Fruit fly (Drosophila melanogaster) whole organism, embryonic: ENCODE measurements around the gene CG31141.
A peak's percentile ranks its signal among the peaks of the same experiment; 100 is the strongest.

Source experiments
- CG10209 ChIP-seq: fragments of 200-800 bp; sonication (Bioruptor generic); optimal IDR thresholded peaks from 3 replicates; lab custom pipeline; 2017; ENCODE audit warnings: missing biosample characterization, mild to moderate bottlenecking, missing genetic modification characterization, missing genetic modification reagents
- CG10431 ChIP-seq: fragments of 200-800 bp; sonication (Bioruptor generic); optimal IDR thresholded peaks from 3 replicates; lab custom pipeline; 2018; ENCODE audit warnings: missing biosample characterization, mild to moderate bottlenecking, missing genetic modification characterization
- CG11560 ChIP-seq: fragments of 200-800 bp; sonication (Bioruptor generic); IDR thresholded peaks from 3 replicates; pipeline ENCODE4 v1.3.6; 2022; ENCODE audit warnings: missing biosample characterization, missing genetic modification characterization
- CG14710 ChIP-seq: fragments of 200-800 bp; sonication (Bioruptor generic); optimal IDR thresholded peaks from 3 replicates; lab custom pipeline; 2019; ENCODE audit warnings: missing biosample characterization, mild to moderate bottlenecking, missing genetic modification characterization, moderate library complexity
- CG15011 ChIP-seq: fragments of 200-800 bp; sonication (Bioruptor generic); optimal IDR thresholded peaks from 3 replicates; lab custom pipeline; 2018; ENCODE audit warnings: missing biosample characterization, mild to moderate bottlenecking, missing genetic modification characterization
- CG1529 ChIP-seq: fragments of 200-800 bp; sonication (Bioruptor generic); optimal IDR thresholded peaks from 3 replicates; lab custom pipeline; 2018; ENCODE audit warnings: missing biosample characterization, missing genetic modification characterization
- CG17186 ChIP-seq: fragments of 200-800 bp; sonication (Bioruptor generic); optimal IDR thresholded peaks from 3 replicates; lab custom pipeline; 2017; ENCODE audit warnings: missing biosample characterization, missing genetic modification reagents, missing genetic modification characterization
- CG17328 ChIP-seq: fragments of 200-800 bp; sonication (Bioruptor generic); IDR thresholded peaks from 2 replicates; pipeline ENCODE4 v1.3.6; 2022; ENCODE audit warnings: missing biosample characterization, missing genetic modification characterization
- CG1792 ChIP-seq: fragments of 200-800 bp; sonication (Bioruptor generic); optimal IDR thresholded peaks from 2 replicates; lab custom pipeline; 2016; ENCODE audit warnings: missing biosample characterization, missing genetic modification characterization
- CG1832 ChIP-seq: fragments of 200-800 bp; sonication (Bioruptor generic); optimal IDR thresholded peaks from 2 replicates; lab custom pipeline; 2017; ENCODE audit warnings: missing biosample characterization, mild to moderate bottlenecking, missing genetic modification characterization, inconsistent platforms
- CG31388 ChIP-seq: fragments of 200-800 bp; sonication (Bioruptor generic); optimal IDR thresholded peaks from 2 replicates; lab custom pipeline; 2016; ENCODE audit warnings: missing biosample characterization, missing genetic modification characterization
- CG32767 ChIP-seq: fragments of 200-800 bp; sonication (Bioruptor generic); IDR thresholded peaks from 2 replicates; pipeline ENCODE4 v1.3.6; 2022; ENCODE audit warnings: missing biosample characterization, missing genetic modification characterization
- CG32772 ChIP-seq: fragments of 200-800 bp; sonication (Bioruptor generic); IDR thresholded peaks from 2 replicates; pipeline ENCODE4 v1.3.6; 2022; ENCODE audit warnings: missing biosample characterization, missing genetic modification characterization
- CG3847 ChIP-seq: fragments of 200-800 bp; sonication (Bioruptor generic); IDR thresholded peaks from 2 replicates; pipeline ENCODE4 v1.3.6; 2022; ENCODE audit warnings: missing biosample characterization, missing genetic modification characterization
- CG4360 ChIP-seq: fragments of 200-800 bp; sonication (Bioruptor generic); IDR thresholded peaks from 2 replicates; pipeline ENCODE4 v1.3.6; 2022; ENCODE audit warnings: missing biosample characterization, missing genetic modification characterization
- CG6765 ChIP-seq: fragments of 200-800 bp; sonication (Bioruptor generic); optimal IDR thresholded peaks from 3 replicates; lab custom pipeline; 2017; ENCODE audit warnings: missing biosample characterization, mild to moderate bottlenecking, missing genetic modification characterization
- CG7271 ChIP-seq: fragments of 200-800 bp; sonication (Bioruptor generic); optimal IDR thresholded peaks from 2 replicates; lab custom pipeline; 2018; ENCODE audit warnings: missing biosample characterization, mild to moderate bottlenecking, missing genetic modification characterization, moderate library complexity
- CG7839 ChIP-seq: fragments of 200-800 bp; sonication (Bioruptor generic); optimal IDR thresholded peaks from 3 replicates; lab custom pipeline; 2018; ENCODE audit warnings: missing biosample characterization, mild to moderate bottlenecking, missing genetic modification characterization, moderate library complexity
- CoRest ChIP-seq: fragments of 200-800 bp; sonication (Bioruptor generic); optimal IDR thresholded peaks from 3 replicates; lab custom pipeline; 2018; ENCODE audit warnings: missing biosample characterization, mild to moderate bottlenecking, missing genetic modification characterization, moderate library complexity
- Doc2 ChIP-seq: fragments of 200-800 bp; sonication (Bioruptor generic); IDR thresholded peaks from 2 replicates; pipeline ENCODE4 v1.3.6; 2022; ENCODE audit warnings: missing biosample characterization, missing genetic modification characterization
- H2.0 ChIP-seq: fragments of 200-800 bp; sonication (Bioruptor generic); IDR thresholded peaks from 2 replicates; pipeline ENCODE4 v1.3.6; 2022; ENCODE audit warnings: missing biosample characterization, missing genetic modification characterization
- HmgD ChIP-seq: fragments of 200-800 bp; sonication (Bioruptor generic); optimal IDR thresholded peaks from 3 replicates; lab custom pipeline; 2016; ENCODE audit warnings: missing biosample characterization, missing genetic modification characterization
- Max ChIP-seq: fragments of 200-800 bp; sonication (Bioruptor generic); optimal IDR thresholded peaks from 2 replicates; lab custom pipeline; 2016; ENCODE audit warnings: missing biosample characterization, mild to moderate bottlenecking, missing genetic modification characterization
- Myb ChIP-seq: fragments of 200-800 bp; sonication (Bioruptor generic); optimal IDR thresholded peaks from 2 replicates; lab custom pipeline; 2016; ENCODE audit warnings: missing biosample characterization, missing genetic modification characterization
- NFAT ChIP-seq: fragments of 200-800 bp; sonication (Bioruptor generic); IDR thresholded peaks from 2 replicates; pipeline ENCODE4 v1.3.6; 2022; ENCODE audit warnings: missing biosample characterization, missing genetic modification characterization
- Nf-YB ChIP-seq: fragments of 200-800 bp; sonication (Bioruptor generic); optimal IDR thresholded peaks from 3 replicates; lab custom pipeline; 2019; ENCODE audit warnings: missing biosample characterization, mild to moderate bottlenecking, missing genetic modification characterization, moderate library complexity
- Optix ChIP-seq: fragments of 200-800 bp; sonication (Bioruptor generic); IDR thresholded peaks from 3 replicates; pipeline ENCODE4 v1.3.6; 2022; ENCODE audit warnings: missing biosample characterization, missing genetic modification characterization
- PHDP ChIP-seq: fragments of 200-800 bp; sonication (Bioruptor generic); optimal IDR thresholded peaks from 3 replicates; lab custom pipeline; 2018; ENCODE audit warnings: missing biosample characterization, mild to moderate bottlenecking, missing genetic modification characterization, moderate library complexity
- Vsx1 ChIP-seq: fragments of 200-800 bp; sonication (Bioruptor generic); optimal IDR thresholded peaks from 2 replicates; lab custom pipeline; 2017; ENCODE audit warnings: missing biosample characterization, mild to moderate bottlenecking, missing genetic modification characterization, missing genetic modification reagents
- amos ChIP-seq: fragments of 200-800 bp; sonication (Bioruptor generic); IDR thresholded peaks from 2 replicates; pipeline ENCODE4 v1.3.6; 2022; ENCODE audit warnings: missing biosample characterization, missing genetic modification characterization; ENCODE audit not compliant: partially characterized antibody
- bigmax ChIP-seq: fragments of 200-800 bp; sonication (Bioruptor generic); optimal IDR thresholded peaks from 2 replicates; lab custom pipeline; 2018; ENCODE audit warnings: missing biosample characterization, mild to moderate bottlenecking, missing genetic modification characterization
- cas ChIP-seq: fragments of 200-800 bp; sonication (Bioruptor generic); IDR thresholded peaks from 2 replicates; pipeline ENCODE4 v1.3.6; 2022; ENCODE audit warnings: missing biosample characterization, missing genetic modification characterization
- chinmo ChIP-seq: fragments of 200-800 bp; sonication (Bioruptor generic); IDR thresholded peaks from 4 replicates; pipeline ENCODE4 v1.3.6; 2022; ENCODE audit warnings: missing biosample characterization, missing genetic modification characterization; ENCODE audit not compliant: partially characterized antibody
- crol ChIP-seq: fragments of 200-800 bp; sonication (Bioruptor generic); IDR thresholded peaks from 2 replicates; pipeline ENCODE4 v1.3.6; 2022; ENCODE audit warnings: missing biosample characterization, missing genetic modification characterization
- emc ChIP-seq: fragments of 200-800 bp; sonication (Bioruptor generic); optimal IDR thresholded peaks from 2 replicates; lab custom pipeline; 2016; ENCODE audit warnings: missing biosample characterization, missing genetic modification characterization
- esg ChIP-seq: fragments of 200-800 bp; sonication (Bioruptor generic); conservative IDR thresholded peaks from 2 replicates; pipeline ENCODE4 v1.3.6; 2022; ENCODE audit warnings: missing biosample characterization, missing genetic modification characterization
- fd102C ChIP-seq: fragments of 200-800 bp; sonication (Bioruptor generic); optimal IDR thresholded peaks from 2 replicates; lab custom pipeline; 2018; ENCODE audit warnings: missing biosample characterization, mild to moderate bottlenecking, missing genetic modification characterization, moderate library complexity
- kah ChIP-seq: fragments of 200-800 bp; sonication (Bioruptor generic); optimal IDR thresholded peaks from 2 replicates; lab custom pipeline; 2018; ENCODE audit warnings: missing biosample characterization, mild to moderate bottlenecking, missing genetic modification characterization
- lab ChIP-seq: fragments of 200-800 bp; sonication (Bioruptor generic); optimal IDR thresholded peaks from 3 replicates; lab custom pipeline; 2017; ENCODE audit warnings: missing biosample characterization, missing genetic modification characterization, mild to moderate bottlenecking, moderate library complexity, missing genetic modification reagents
- mirr ChIP-seq: fragments of 200-800 bp; sonication (Bioruptor generic); optimal IDR thresholded peaks from 3 replicates; lab custom pipeline; 2018; ENCODE audit warnings: missing biosample characterization, mild to moderate bottlenecking, missing genetic modification characterization
- nmo ChIP-seq: fragments of 200-800 bp; sonication (Bioruptor generic); optimal IDR thresholded peaks from 2 replicates; lab custom pipeline; 2018; ENCODE audit warnings: missing biosample characterization, mild to moderate bottlenecking, missing genetic modification characterization, moderate library complexity
- nom ChIP-seq: fragments of 200-800 bp; sonication (Bioruptor generic); optimal IDR thresholded peaks from 2 replicates; lab custom pipeline; 2017; ENCODE audit warnings: missing biosample characterization, missing genetic modification characterization, mild to moderate bottlenecking, moderate library complexity, missing genetic modification reagents
- onecut ChIP-seq: fragments of 200-800 bp; sonication (Bioruptor generic); IDR thresholded peaks from 2 replicates; pipeline ENCODE4 v1.3.6; 2022; ENCODE audit warnings: missing biosample characterization, missing genetic modification characterization
- peb ChIP-seq: fragments of 200-800 bp; sonication (Bioruptor generic); IDR thresholded peaks from 2 replicates; pipeline ENCODE4 v1.3.6; 2022; ENCODE audit warnings: missing biosample characterization, missing genetic modification characterization
- sisA ChIP-seq: fragments of 200-800 bp; sonication (Bioruptor generic); IDR thresholded peaks from 2 replicates; pipeline ENCODE4 v1.3.6; 2022; ENCODE audit warnings: missing biosample characterization, missing genetic modification characterization
- stwl ChIP-seq: fragments of 200-800 bp; sonication (Bioruptor generic); optimal IDR thresholded peaks from 3 replicates; lab custom pipeline; 2018; ENCODE audit warnings: missing biosample characterization, mild to moderate bottlenecking, missing genetic modification characterization, moderate library complexity
- sug ChIP-seq: fragments of 200-800 bp; optimal IDR thresholded peaks from 2 replicates; lab custom pipeline; 2019; ENCODE audit warnings: missing biosample characterization, mild to moderate bottlenecking, missing genetic modification characterization, moderate library complexity
- tna ChIP-seq: fragments of 200-800 bp; sonication (Bioruptor generic); IDR thresholded peaks from 2 replicates; pipeline ENCODE4 v1.3.6; 2022; ENCODE audit warnings: missing biosample characterization, missing genetic modification characterization; ENCODE audit not compliant: partially characterized antibody
- trem ChIP-seq: fragments of 200-800 bp; optimal IDR thresholded peaks from 3 replicates; lab custom pipeline; 2019; ENCODE audit warnings: missing biosample characterization, mild to moderate bottlenecking, missing genetic modification characterization, moderate library complexity
- ttk ChIP-seq: fragments of 200-800 bp; sonication (Bioruptor generic); IDR thresholded peaks from 2 replicates; pipeline ENCODE4 v2.1.2; 2022; ENCODE audit warnings: missing biosample characterization, missing genetic modification characterization

CG31141 gene

dm6 chr3R:23969449-23969848 is 46.3 kb downstream of the CG31141 start (continued):
- no peak for TF ChIP-seq bigmax (GFP tag; lab: Kevin White, UChicago)
- no peak for TF ChIP-seq CG1832
- no peak for TF ChIP-seq CG6765 (GFP tag; lab: Kevin White, UChicago)
- TF ChIP-seq Nf-YB (GFP tag; lab: Kevin White, UChicago): no peak
- peak; percentile 29 for TF ChIP-seq Vsx1 (GFP tag; lab: Kevin White, UChicago)
- no peak for TF ChIP-seq Optix (GFP tag; lab: Robert Waterston, UW)
- TF ChIP-seq H2.0 (GFP tag; lab: Robert Waterston, UW): peak; percentile 38; the same call in 1 of the 2 replicates
- no peak for TF ChIP-seq chinmo (GFP tag; lab: Robert Waterston, UW)
- TF ChIP-seq Doc2 (GFP tag; lab: Robert Waterston, UW): no peak
- TF ChIP-seq crol (GFP tag; lab: Robert Waterston, UW): no peak
- 0 out of 2 replicates have a peak, but pooled peaks have one; percentile 8 for TF ChIP-seq ttk (GFP tag; lab: Robert Waterston, UW)
- TF ChIP-seq sug (tag; lab: Kevin White, UChicago): peak; percentile 51
- TF ChIP-seq CG3847: peak; percentile 58
- TF ChIP-seq amos (GFP tag; lab: Robert Waterston, UW): no peak
- peak; percentile 42; the same call in 1 of the 2 replicates for TF ChIP-seq CG32767 (GFP tag; lab: Robert Waterston, UW)
- TF ChIP-seq lab (GFP tag; lab: Kevin White, UChicago): peak; percentile 65
- TF ChIP-seq fd102C: no peak
- TF ChIP-seq CG32772: 0 out of 2 replicates have a peak, but pooled peaks have one; percentile 16
- no peak for TF ChIP-seq CG4360
- TF ChIP-seq CG10209 (GFP tag; lab: Kevin White, UChicago): no peak
- TF ChIP-seq HmgD (GFP tag; lab: Kevin White, UChicago): no peak
- TF ChIP-seq PHDP (tag; lab: Kevin White, UChicago): peak; percentile 67
- TF ChIP-seq emc (GFP tag; lab: Kevin White, UChicago): no peak
- peak; percentile 42; the same call in 1 of the 2 replicates for TF ChIP-seq CG17328
- TF ChIP-seq Max: no peak
- peak; percentile 55 for TF ChIP-seq CoRest
- no peak for TF ChIP-seq nom
- TF ChIP-seq peb: no peak
- TF ChIP-seq Myb: no peak
- no peak for TF ChIP-seq CG1529 (GFP tag; lab: Kevin White, UChicago)
- 0 out of 2 replicates have a peak, but pooled peaks have one; percentile 39 for TF ChIP-seq cas
- TF ChIP-seq NFAT (GFP tag; lab: Robert Waterston, UW): 0 out of 2 replicates have a peak, but pooled peaks have one; percentile 3
- TF ChIP-seq onecut: no peak
- TF ChIP-seq CG14710: peak; percentile 2
- TF ChIP-seq CG31388 (GFP tag; lab: Kevin White, UChicago): no peak
- no peak for TF ChIP-seq CG1792
- TF ChIP-seq CG15011 (GFP tag; lab: Kevin White, UChicago): no peak
- no peak for TF ChIP-seq CG11560 (tag; lab: Robert Waterston, UW)
- no peak for TF ChIP-seq kah (GFP tag; lab: Kevin White, UChicago)
- TF ChIP-seq trem (tag; lab: Kevin White, UChicago): no peak
- TF ChIP-seq stwl (tag; lab: Kevin White, UChicago): no peak
- peak; percentile 67 for TF ChIP-seq CG7839 (tag; lab: Kevin White, UChicago)
- peak; percentile 27; the same call in 1 of the 2 replicates for TF ChIP-seq sisA
- TF ChIP-seq esg: peak; percentile 31; the same call in 1 of the 2 replicates
- TF ChIP-seq CG7271 (tag; lab: Kevin White, UChicago): no peak
- no peak for TF ChIP-seq mirr (GFP tag; lab: Kevin White, UChicago)
- no peak for TF ChIP-seq tna (GFP tag; lab: Robert Waterston, UW)
- peak; percentile 48 for TF ChIP-seq nmo (GFP tag; lab: Kevin White, UChicago)
- no peak for TF ChIP-seq CG10431 (GFP tag; lab: Kevin White, UChicago)
- TF ChIP-seq CG17186: no peak
